Worm (Caenorhabditis elegans) whole organism, L1 larva: ENCODE data around the gene F58B3.4.

ENCODE experiments used
- C04F5.9 ChIP-seq: sonication (generic microtip); optimal IDR thresholded peaks from 2 replicates; lab custom pipeline; 2016; ENCODE audit warnings: missing genetic modification characterization, missing compliant biosample characterization
- C34B4.2 ChIP-seq: sonication (generic microtip); optimal IDR thresholded peaks from 2 replicates; lab custom pipeline; 2017; ENCODE audit warnings: mild to moderate bottlenecking, missing genetic modification characterization, missing compliant biosample characterization
- F16B12.6 ChIP-seq: fragments of 150-350 bp; optimal IDR thresholded peaks from 2 replicates; lab custom pipeline; 2014; ENCODE audit warnings: missing biosample characterization, missing genetic modification characterization
- aha-1 ChIP-seq: fragments of 150-350 bp; optimal IDR thresholded peaks from 2 replicates; lab custom pipeline; 2014; ENCODE audit warnings: missing biosample characterization, missing genetic modification characterization
- ceh-63 ChIP-seq: fragments of 200-800 bp; sonication (Bioruptor generic); optimal IDR thresholded peaks from 2 replicates; lab custom pipeline; 2018; ENCODE audit warnings: mild to moderate bottlenecking, missing genetic modification characterization, missing compliant biosample characterization
- ceh-90 ChIP-seq: sonication (generic microtip); optimal IDR thresholded peaks from 2 replicates; lab custom pipeline; 2016; ENCODE audit warnings: missing genetic modification characterization, missing compliant biosample characterization
- dsc-1 ChIP-seq: sonication (generic microtip); optimal IDR thresholded peaks from 2 replicates; lab custom pipeline; 2016; ENCODE audit warnings: mild to moderate bottlenecking, missing genetic modification characterization, missing compliant biosample characterization
- efl-1 ChIP-seq, 4 experiments: fragments of 150-350 bp; optimal IDR thresholded peaks in 3 of 4; peaks in 1 of 4; 1 replicate in 1 of 4; 2 replicates in 3 of 4; lab custom pipeline; 2014; ENCODE audit warnings: missing biosample characterization in 2 of 4, missing genetic modification characterization in 2 of 4, missing genetic modification reagents in 2 of 4
- efl-3 ChIP-seq: fragments of 200-800 bp; sonication (Bioruptor generic); optimal IDR thresholded peaks from 2 replicates; lab custom pipeline; 2018; ENCODE audit warnings: mild to moderate bottlenecking, missing genetic modification characterization, missing compliant biosample characterization
- egl-27 ChIP-seq, 2 experiments: fragments of 150-350 bp in 1 of 2; sonication (generic microtip); optimal IDR thresholded peaks; 3 replicates each; lab custom pipeline; 2017 to 2018; ENCODE audit warnings: missing biosample characterization in 2 of 2, missing genetic modification characterization in 2 of 2, missing genetic modification reagents in 2 of 2
- elt-3 ChIP-seq, 6 experiments: fragments of 150-350 bp in 1 of 6; sonication (generic microtip); optimal IDR thresholded peaks; 2 replicates each; lab custom pipeline; 2017 to 2018; ENCODE audit warnings: missing biosample characterization in 6 of 6, missing genetic modification characterization in 6 of 6, inconsistent platforms in 1 of 6
- ets-5 ChIP-seq: fragments of 200-800 bp; sonication (Bioruptor generic); IDR thresholded peaks from 2 replicates; pipeline ENCODE4 v1.3.6; 2022; ENCODE audit warnings: missing genetic modification characterization, missing compliant biosample characterization
- fkh-4 ChIP-seq: sonication (generic microtip); optimal IDR thresholded peaks from 2 replicates; lab custom pipeline; 2016; ENCODE audit warnings: missing compliant biosample characterization, missing genetic modification characterization, borderline replicate concordance
- fkh-8 ChIP-seq: sonication (generic microtip); optimal IDR thresholded peaks from 2 replicates; lab custom pipeline; 2016; ENCODE audit warnings: mild to moderate bottlenecking, missing genetic modification characterization, missing compliant biosample characterization
- hlh-4 ChIP-seq: sonication (generic microtip); optimal IDR thresholded peaks from 2 replicates; lab custom pipeline; 2016; ENCODE audit warnings: mild to moderate bottlenecking, missing genetic modification characterization, missing compliant biosample characterization
- irx-1 ChIP-seq: sonication (generic microtip); optimal IDR thresholded peaks from 2 replicates; lab custom pipeline; 2016; ENCODE audit warnings: missing genetic modification characterization, missing compliant biosample characterization
- lin-13 ChIP-seq: fragments of 150-350 bp; optimal IDR thresholded peaks from 2 replicates; lab custom pipeline; 2014; ENCODE audit warnings: missing biosample characterization, missing genetic modification reagents, missing genetic modification characterization
- lin-14 ChIP-seq: fragments of 200-800 bp; sonication (Bioruptor generic); optimal IDR thresholded peaks from 2 replicates; lab custom pipeline; 2018; ENCODE audit warnings: mild to moderate bottlenecking, missing genetic modification characterization, moderate library complexity, missing compliant biosample characterization
- lin-39 ChIP-seq: fragments of 150-350 bp; optimal IDR thresholded peaks from 2 replicates; lab custom pipeline; 2014; ENCODE audit warnings: missing biosample characterization, missing genetic modification reagents, missing genetic modification characterization
- lir-3 ChIP-seq: sonication (generic microtip); optimal IDR thresholded peaks from 2 replicates; lab custom pipeline; 2016; ENCODE audit warnings: mild to moderate bottlenecking, missing genetic modification characterization, moderate library complexity, missing compliant biosample characterization; ENCODE audit not compliant: poor library complexity
- lsy-2 ChIP-seq, 2 experiments: fragments of 150-350 bp; optimal IDR thresholded peaks; 2 replicates each; lab custom pipeline; 2014; ENCODE audit warnings: missing biosample characterization in 2 of 2, missing genetic modification characterization in 2 of 2
- mab-9 ChIP-seq: fragments of 200-800 bp; sonication (Bioruptor generic); IDR thresholded peaks from 2 replicates; pipeline ENCODE4 v1.3.6; 2022; ENCODE audit warnings: missing genetic modification reagents, missing genetic modification characterization, missing compliant biosample characterization
- mep-1 ChIP-seq: fragments of 150-350 bp; optimal IDR thresholded peaks from 2 replicates; lab custom pipeline; 2014; ENCODE audit warnings: missing biosample characterization, missing genetic modification characterization
- nhr-11 ChIP-seq: fragments of 150-350 bp; optimal IDR thresholded peaks from 2 replicates; lab custom pipeline; 2014; ENCODE audit warnings: missing biosample characterization, missing genetic modification characterization
- nhr-12 ChIP-seq: sonication (generic microtip); optimal IDR thresholded peaks from 2 replicates; lab custom pipeline; 2017; ENCODE audit warnings: missing biosample characterization, missing genetic modification characterization
- nhr-20 ChIP-seq: sonication (generic microtip); optimal IDR thresholded peaks from 2 replicates; lab custom pipeline; 2016; ENCODE audit warnings: mild to moderate bottlenecking, missing genetic modification characterization, missing compliant biosample characterization
- nhr-237 ChIP-seq: fragments of 150-350 bp; optimal IDR thresholded peaks from 2 replicates; lab custom pipeline; 2014; ENCODE audit warnings: missing biosample characterization, missing genetic modification characterization
- nhr-71 ChIP-seq: sonication (generic microtip); optimal IDR thresholded peaks from 2 replicates; lab custom pipeline; 2016; ENCODE audit warnings: mild to moderate bottlenecking, missing genetic modification characterization, moderate library complexity, missing compliant biosample characterization
- nhr-77 ChIP-seq: fragments of 150-350 bp; optimal IDR thresholded peaks from 2 replicates; lab custom pipeline; 2014; ENCODE audit warnings: missing biosample characterization, missing genetic modification characterization
- nhr-90 ChIP-seq: sonication (generic microtip); optimal IDR thresholded peaks from 2 replicates; lab custom pipeline; 2016; ENCODE audit warnings: mild to moderate bottlenecking, missing genetic modification characterization, missing compliant biosample characterization; ENCODE audit not compliant: poor library complexity
- pag-3 ChIP-seq: sonication (generic microtip); optimal IDR thresholded peaks from 2 replicates; lab custom pipeline; 2017; ENCODE audit warnings: missing genetic modification characterization, mild to moderate bottlenecking, missing compliant biosample characterization, antibody characterized with exemption, borderline replicate concordance; ENCODE audit not compliant: insufficient read depth
- pax-3 ChIP-seq: fragments of 200-800 bp; sonication (Bioruptor generic); optimal IDR thresholded peaks from 2 replicates; lab custom pipeline; 2018; ENCODE audit warnings: mild to moderate bottlenecking, missing genetic modification characterization, moderate library complexity, missing compliant biosample characterization
- rnt-1 ChIP-seq: sonication (generic microtip); optimal IDR thresholded peaks from 2 replicates; lab custom pipeline; 2016; ENCODE audit warnings: mild to moderate bottlenecking, missing genetic modification characterization, moderate library complexity, missing compliant biosample characterization
- snu-23 ChIP-seq: sonication (generic microtip); optimal IDR thresholded peaks from 2 replicates; lab custom pipeline; 2016; ENCODE audit warnings: missing genetic modification characterization, missing compliant biosample characterization
- sox-4 ChIP-seq: sonication (generic microtip); optimal IDR thresholded peaks from 2 replicates; lab custom pipeline; 2016; ENCODE audit warnings: missing genetic modification characterization, missing compliant biosample characterization
- sptf-1 ChIP-seq: fragments of 150-350 bp; optimal IDR thresholded peaks from 2 replicates; lab custom pipeline; 2014; ENCODE audit warnings: missing biosample characterization, missing genetic modification characterization
- swsn-7 ChIP-seq: sonication (generic microtip); optimal IDR thresholded peaks from 2 replicates; lab custom pipeline; 2016; ENCODE audit warnings: missing genetic modification characterization, missing compliant biosample characterization
- unc-130 ChIP-seq: fragments of 150-350 bp; optimal IDR thresholded peaks from 2 replicates; lab custom pipeline; 2017; ENCODE audit warnings: missing biosample characterization, missing genetic modification characterization, inconsistent platforms
- unc-62 ChIP-seq: fragments of 150-350 bp; optimal IDR thresholded peaks from 2 replicates; lab custom pipeline; 2014; ENCODE audit warnings: missing biosample characterization, missing genetic modification reagents, missing genetic modification characterization
- unc-98 ChIP-seq: fragments of 200-800 bp; sonication (Bioruptor generic); IDR thresholded peaks from 2 replicates; pipeline ENCODE4 v1.3.6; 2022; ENCODE audit warnings: missing genetic modification characterization, missing compliant biosample characterization
- ztf-4 ChIP-seq: fragments of 150-350 bp; optimal IDR thresholded peaks from 2 replicates; lab custom pipeline; 2014; ENCODE audit warnings: missing biosample characterization, missing genetic modification characterization

F58B3.4 gene

DNA sequence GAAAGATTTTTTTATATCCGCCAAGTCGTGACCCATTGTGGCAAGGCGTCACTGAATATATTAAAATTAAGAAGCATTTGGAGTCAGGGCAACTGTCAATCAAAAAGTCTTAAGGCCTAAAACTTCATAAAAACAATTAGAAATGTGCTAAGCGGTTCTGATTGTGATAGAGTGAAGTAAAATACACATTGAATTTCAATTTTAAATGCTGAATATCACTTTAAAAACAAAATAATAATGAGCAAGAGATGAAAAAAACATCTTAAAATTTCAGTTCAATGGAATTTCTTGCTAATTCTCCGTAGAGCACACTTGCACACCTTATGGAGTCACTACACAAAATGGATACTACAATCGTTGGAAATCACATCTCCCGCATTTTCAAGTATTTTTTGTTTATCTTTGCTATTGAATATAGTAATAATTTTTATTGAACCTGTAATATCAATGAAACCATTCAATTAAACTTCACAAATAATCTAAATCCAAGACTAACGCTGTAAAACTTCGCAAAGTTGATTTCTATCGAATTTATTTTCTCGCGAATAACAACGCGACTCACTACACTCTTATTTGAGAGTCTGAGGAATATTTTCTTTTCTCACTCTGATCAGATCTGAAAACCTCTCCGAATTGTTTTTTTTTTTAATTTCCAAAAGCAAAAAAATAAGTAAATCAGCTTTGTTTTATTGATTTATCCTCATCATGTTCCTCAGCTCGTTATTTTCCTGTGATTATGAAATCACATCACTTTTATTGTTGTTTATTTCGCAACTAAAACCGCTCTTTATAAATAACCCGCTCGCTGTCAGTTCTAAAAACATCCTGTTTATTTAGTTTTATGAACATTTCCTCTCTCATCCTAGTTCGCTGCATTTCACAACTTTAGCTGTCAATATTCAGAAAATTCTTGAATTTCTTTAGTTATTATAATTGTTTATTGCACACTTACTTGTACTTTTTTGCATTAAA lies 4.1 kb upstream of the F58B3.4 start, which contains the start of gene mars-1 (continued):
- TF ChIP-seq nhr-90, result peak; percentile 80
- no peak for TF ChIP-seq egl-27 (tag; optimal IDR thresholded peaks at IDR 0.05; lab: Kevin White, UChicago)
- TF ChIP-seq nhr-12 (tag; lab: Kevin White, UChicago), result no peak
- TF ChIP-seq nhr-20 (tag; lab: Kevin White, UChicago), result peak; percentile 86
- peak; percentile 51 for TF ChIP-seq nhr-237 (tag; lab: Kevin White, UChicago)
- TF ChIP-seq lin-14 (GFP tag; lab: Kevin White, UChicago), result peak; percentile 84
- peak; percentile 85 for TF ChIP-seq snu-23 (GFP tag; lab: Kevin White, UChicago)
- no peak for TF ChIP-seq ets-5 (GFP tag; lab: Robert Waterston, UW)
- peak; percentile 76 for TF ChIP-seq lir-3 (tag; lab: Kevin White, UChicago)
- no peak for TF ChIP-seq pag-3
- TF ChIP-seq unc-98, result peak; percentile 7; the same call in 1 of the 2 replicates
- TF ChIP-seq lin-13 (GFP tag; lab: Kevin White, UChicago), result peak; percentile 30
- TF ChIP-seq ceh-90 (tag; lab: Kevin White, UChicago), result peak; percentile 45
- no peak for TF ChIP-seq sptf-1 (tag; lab: Kevin White, UChicago)
- TF ChIP-seq C34B4.2 (tag; lab: Kevin White, UChicago), result no peak
- peak; percentile 52 for TF ChIP-seq dsc-1 (tag; lab: Kevin White, UChicago)
- no peak for TF ChIP-seq lin-39 (tag; lab: Kevin White, UChicago)
- TF ChIP-seq swsn-7 (tag; lab: Kevin White, UChicago), result peak; percentile 63
- TF ChIP-seq pax-3 (tag; lab: Kevin White, UChicago), result peak; percentile 81
- TF ChIP-seq ztf-4, result peak; percentile 4
- peak; percentile 84 for TF ChIP-seq mep-1 (tag; lab: Kevin White, UChicago)
- peak; percentile 86 for TF ChIP-seq fkh-8 (tag; lab: Kevin White, UChicago)
- peak; percentile 37 for TF ChIP-seq unc-130 (tag; lab: Kevin White, UChicago)
- TF ChIP-seq C04F5.9, result peak; percentile 62
- TF ChIP-seq irx-1, result peak; percentile 64
- TF ChIP-seq rnt-1 (tag; lab: Kevin White, UChicago), result peak; percentile 72
- TF ChIP-seq nhr-71, result peak; percentile 89
- TF ChIP-seq efl-3 (GFP tag; lab: Kevin White, UChicago), result no peak
- TF ChIP-seq F16B12.6, result peak; percentile 19
- TF ChIP-seq aha-1, result no peak
- TF ChIP-seq efl-1 (optimal IDR thresholded peaks at IDR 0.05; lab: Kevin White, UChicago), result peak; percentile 70 to 72
- TF ChIP-seq efl-1 (GFP tag; optimal IDR thresholded peaks at IDR 0.05 in 1 of 2; lab: Kevin White, UChicago), result peak; percentile 58 to 89
- no peak for TF ChIP-seq hlh-4 (tag; lab: Kevin White, UChicago)
- no peak for TF ChIP-seq fkh-4 (tag; lab: Kevin White, UChicago)

DNA sequence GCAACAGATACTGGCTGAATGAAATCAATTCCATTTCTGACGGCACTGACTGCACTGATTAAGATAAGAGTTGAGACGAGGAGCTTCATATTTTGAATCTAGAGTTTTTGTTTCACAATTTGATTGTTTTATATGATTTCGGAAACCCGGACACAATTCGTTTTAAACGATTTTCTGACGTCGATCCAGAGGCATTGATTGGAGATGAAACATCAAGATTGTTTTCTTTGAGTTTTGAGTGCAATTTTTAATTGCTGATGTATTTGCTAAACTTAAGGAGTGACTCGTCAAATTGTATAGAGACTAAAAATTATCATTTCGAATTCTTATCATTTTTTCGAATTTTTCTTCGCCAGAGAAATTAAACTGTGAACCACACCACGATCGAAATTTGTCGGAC lies 3.8 kb downstream of the F58B3.4 start, which contains the start of gene lys-6:
lys-6 (minus strand) TSS at position 101 of the 400 bp plus-strand sequence.
- TF ChIP-seq sox-4, result no peak
- TF ChIP-seq lin-39 (tag; lab: Kevin White, UChicago), result no peak
- TF ChIP-seq efl-1 (optimal IDR thresholded peaks at IDR 0.05; lab: Kevin White, UChicago), result no peak
- TF ChIP-seq efl-1 (GFP tag; optimal IDR thresholded peaks at IDR 0.05 in 1 of 2; lab: Kevin White, UChicago), result peak in 1 of 2 experiments; percentile 68
- no peak for TF ChIP-seq mab-9 (GFP tag; lab: Robert Waterston, UW)
- no peak for TF ChIP-seq hlh-4 (tag; lab: Kevin White, UChicago)

DNA sequence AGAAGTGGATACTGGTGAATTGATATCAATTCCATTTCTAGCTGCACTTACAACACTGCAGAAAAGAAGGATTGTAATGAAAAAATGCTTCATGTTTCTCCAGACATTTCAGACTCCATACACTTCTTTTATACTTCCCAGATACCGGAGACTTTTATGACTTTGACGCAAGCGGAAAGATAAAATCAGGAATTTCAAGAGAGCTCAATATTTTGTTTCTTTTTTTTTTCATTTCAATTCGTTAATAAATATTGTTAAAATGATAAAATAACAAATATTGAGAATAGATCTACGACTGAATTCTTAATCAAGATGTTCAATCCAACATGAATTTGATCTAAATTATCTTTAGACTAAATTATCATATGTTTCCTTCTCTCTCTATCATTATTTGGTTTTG lies 6.2 kb downstream of the F58B3.4 start, which contains the start of gene lys-5:
lys-5 (minus strand) TSS at position 101 of the 400 bp plus-strand sequence.
- TF ChIP-seq nhr-77 (tag; lab: Kevin White, UChicago) (no peak), nhr-12 (tag; lab: Kevin White, UChicago) (no peak), nhr-11 (no peak), ets-5 (GFP tag; lab: Robert Waterston, UW) (no peak), lsy-2 (tag; optimal IDR thresholded peaks at IDR 0.05; lab: Kevin White, UChicago) (no peak), elt-3 (tag; optimal IDR thresholded peaks at IDR 0.05; lab: Kevin White, UChicago) (no peak), nhr-237 (tag; lab: Kevin White, UChicago) (no peak), unc-130 (tag; lab: Kevin White, UChicago) (no peak), swsn-7 (tag; lab: Kevin White, UChicago) (no peak), ceh-63 (no peak), unc-62 (no peak), efl-1 (optimal IDR thresholded peaks at IDR 0.05; lab: Kevin White, UChicago) (no peak), efl-1 (GFP tag; optimal IDR thresholded peaks at IDR 0.05 in 1 of 2; lab: Kevin White, UChicago) (no peak), fkh-4 (tag; lab: Kevin White, UChicago) (no peak)
- TF ChIP-seq, all 84 proteins: peak for 0
